Worm (Caenorhabditis elegans): Measurements from ENCODE around the gene F26D2.13.

DNA sequence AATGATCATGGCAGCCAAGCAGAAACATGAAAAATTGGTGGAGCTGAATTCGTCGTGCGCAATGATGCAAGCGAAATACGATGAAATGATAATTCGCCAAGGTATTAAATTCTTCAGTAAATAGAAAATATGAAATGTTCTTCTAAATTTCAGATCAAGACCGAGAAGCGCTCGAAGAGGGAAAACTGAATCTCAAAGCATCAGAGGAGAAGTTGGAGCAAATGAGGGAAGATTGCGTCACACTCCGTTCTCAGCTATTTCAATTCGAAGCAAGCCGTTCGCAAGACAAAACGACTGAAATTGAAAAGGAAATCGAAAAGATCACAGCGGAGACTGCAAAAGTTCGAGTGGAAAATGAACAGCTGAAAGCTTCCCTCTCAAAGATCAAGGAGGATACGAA, 29.1 kb downstream of the F26D2.13 start:
- no peak for TF ChIP-seq ztf-11 (tag; optimal IDR thresholded peaks at IDR 0.05)
- no peak for TF ChIP-seq ctbp-1 (GFP tag; IDR thresholded peaks at IDR 0.05)
- no peak for TF ChIP-seq aly-2 (tag; optimal IDR thresholded peaks at IDR 0.05)
- no peak for TF ChIP-seq lin-39 (tag; optimal IDR thresholded peaks at IDR 0.05)
- no peak for TF ChIP-seq D1046.2 (GFP tag; IDR thresholded peaks at IDR 0.05)
- no peak for TF ChIP-seq nhr-28 (tag; optimal IDR thresholded peaks at IDR 0.05)
- no peak for TF ChIP-seq jun-1 (tag; optimal IDR thresholded peaks at IDR 0.05)
- no peak for TF ChIP-seq T20F7.1 (GFP tag; optimal IDR thresholded peaks at IDR 0.05)
- no peak for TF ChIP-seq zfp-3 (GFP tag; conservative IDR thresholded peaks at IDR 0.05)
